Fruit fly (Drosophila melanogaster) whole organism, embryonic: ENCODE results near the gene CG10431.

Experiments
- Aef1 ChIP-seq: fragments of 200-800 bp; sonication (Bioruptor generic); IDR thresholded peaks from 3 replicates; pipeline ENCODE4 v1.3.6; 2022; ENCODE audit warnings: missing biosample characterization, missing genetic modification characterization
- Asciz ChIP-seq: fragments of 200-800 bp; sonication (Bioruptor generic); optimal IDR thresholded peaks from 2 replicates; lab custom pipeline; 2017; ENCODE audit warnings: missing biosample characterization, mild to moderate bottlenecking, missing genetic modification characterization, missing genetic modification reagents
- Atf3 ChIP-seq: fragments of 200-800 bp; sonication (Bioruptor generic); optimal IDR thresholded peaks from 3 replicates; lab custom pipeline; 2016; ENCODE audit warnings: missing biosample characterization, missing genetic modification characterization
- Bdp1 ChIP-seq: fragments of 200-800 bp; sonication (Bioruptor generic); optimal IDR thresholded peaks from 3 replicates; lab custom pipeline; 2016; ENCODE audit warnings: missing biosample characterization, missing genetic modification characterization
- Bgb ChIP-seq: fragments of 200-800 bp; sonication (Bioruptor generic); IDR thresholded peaks from 2 replicates; pipeline ENCODE4 v1.3.6; 2022; ENCODE audit warnings: missing biosample characterization, missing genetic modification characterization; ENCODE audit not compliant: partially characterized antibody
- CG11695 ChIP-seq: fragments of 200-800 bp; sonication (Bioruptor generic); IDR thresholded peaks from 3 replicates; pipeline ENCODE4 v1.3.6; 2022; ENCODE audit warnings: missing biosample characterization, missing genetic modification characterization
- CG12769 ChIP-seq: fragments of 200-800 bp; sonication (Bioruptor generic); optimal IDR thresholded peaks from 2 replicates; lab custom pipeline; 2019; ENCODE audit warnings: missing biosample characterization, mild to moderate bottlenecking, missing genetic modification characterization, moderate library complexity
- CG12942 ChIP-seq: fragments of 200-800 bp; sonication (Bioruptor generic); optimal IDR thresholded peaks from 3 replicates; lab custom pipeline; 2016; ENCODE audit warnings: missing biosample characterization, missing genetic modification characterization
- CG13775 ChIP-seq: fragments of 200-800 bp; sonication (Bioruptor generic); optimal IDR thresholded peaks from 3 replicates; lab custom pipeline; 2017; ENCODE audit warnings: missing biosample characterization, mild to moderate bottlenecking, missing genetic modification characterization
- CG1602 ChIP-seq: fragments of 200-800 bp; sonication (Bioruptor generic); optimal IDR thresholded peaks from 3 replicates; lab custom pipeline; 2016; ENCODE audit warnings: missing biosample characterization, missing genetic modification characterization
- CG1603 ChIP-seq: fragments of 200-800 bp; sonication (Bioruptor generic); optimal IDR thresholded peaks from 2 replicates; lab custom pipeline; 2019; ENCODE audit warnings: missing biosample characterization, mild to moderate bottlenecking, missing genetic modification characterization, moderate library complexity
- CG16813 ChIP-seq: fragments of 200-800 bp; sonication (Bioruptor generic); IDR thresholded peaks from 3 replicates; pipeline ENCODE4 v1.3.6; 2022; ENCODE audit warnings: missing biosample characterization, missing genetic modification characterization; ENCODE audit not compliant: partially characterized antibody
- CG17186 ChIP-seq: fragments of 200-800 bp; sonication (Bioruptor generic); optimal IDR thresholded peaks from 3 replicates; lab custom pipeline; 2017; ENCODE audit warnings: missing biosample characterization, missing genetic modification reagents, missing genetic modification characterization
- CG18476 ChIP-seq: fragments of 200-800 bp; sonication (Bioruptor generic); optimal IDR thresholded peaks from 2 replicates; lab custom pipeline; 2016; ENCODE audit warnings: missing biosample characterization, mild to moderate bottlenecking, missing genetic modification characterization
- CG2129 ChIP-seq: fragments of 200-800 bp; sonication (Bioruptor generic); IDR thresholded peaks from 2 replicates; pipeline ENCODE4 v1.3.6; 2022; ENCODE audit warnings: missing biosample characterization, missing genetic modification characterization; ENCODE audit not compliant: partially characterized antibody
- CG3163 ChIP-seq: fragments of 200-800 bp; sonication (Bioruptor generic); optimal IDR thresholded peaks from 3 replicates; lab custom pipeline; 2016; ENCODE audit warnings: missing biosample characterization, missing genetic modification characterization
- CG32767 ChIP-seq: fragments of 200-800 bp; sonication (Bioruptor generic); IDR thresholded peaks from 2 replicates; pipeline ENCODE4 v1.3.6; 2022; ENCODE audit warnings: missing biosample characterization, missing genetic modification characterization
- CG4707 ChIP-seq: fragments of 200-800 bp; sonication (Bioruptor generic); optimal IDR thresholded peaks from 2 replicates; lab custom pipeline; 2018; ENCODE audit warnings: missing biosample characterization, mild to moderate bottlenecking, missing genetic modification characterization, moderate library complexity
- CG5245 ChIP-seq: fragments of 200-800 bp; sonication (Bioruptor generic); optimal IDR thresholded peaks from 3 replicates; lab custom pipeline; 2016; ENCODE audit warnings: missing biosample characterization, missing genetic modification characterization
- CG6813 ChIP-seq: fragments of 200-800 bp; sonication (Bioruptor generic); optimal IDR thresholded peaks from 2 replicates; lab custom pipeline; 2017; ENCODE audit warnings: missing biosample characterization, missing genetic modification characterization, mild to moderate bottlenecking, moderate library complexity, missing genetic modification reagents
- CG9817 ChIP-seq: fragments of 200-800 bp; sonication (Bioruptor generic); optimal IDR thresholded peaks from 2 replicates; lab custom pipeline; 2018; ENCODE audit warnings: missing biosample characterization, mild to moderate bottlenecking, missing genetic modification characterization, moderate library complexity
- CG9876 ChIP-seq: fragments of 200-800 bp; sonication (Bioruptor generic); optimal IDR thresholded peaks from 2 replicates; lab custom pipeline; 2016; ENCODE audit warnings: missing biosample characterization, missing genetic modification characterization
- CTCF ChIP-seq: fragments of 200-800 bp; sonication (Bioruptor generic); optimal IDR thresholded peaks from 2 replicates; lab custom pipeline; 2017; ENCODE audit warnings: missing biosample characterization, mild to moderate bottlenecking, missing genetic modification characterization, moderate library complexity
- Doc2 ChIP-seq: fragments of 200-800 bp; sonication (Bioruptor generic); IDR thresholded peaks from 2 replicates; pipeline ENCODE4 v1.3.6; 2022; ENCODE audit warnings: missing biosample characterization, missing genetic modification characterization
- Hr51 ChIP-seq, 2 experiments: fragments of 200-800 bp; sonication (Bioruptor generic); optimal IDR thresholded peaks; 2 replicates in 1 of 2; 3 replicates in 1 of 2; lab custom pipeline; 2016 to 2018; ENCODE audit warnings: missing biosample characterization in 2 of 2, missing genetic modification characterization in 2 of 2, mild to moderate bottlenecking in 1 of 2, moderate library complexity in 1 of 2
- Jarid2 ChIP-seq: fragments of 200-800 bp; sonication (Bioruptor generic); optimal IDR thresholded peaks from 3 replicates; lab custom pipeline; 2017; ENCODE audit warnings: mild to moderate bottlenecking, missing biosample characterization, missing genetic modification reagents, missing genetic modification characterization
- Lpt ChIP-seq: fragments of >200 bp; optimal IDR thresholded peaks from 2 replicates; lab custom pipeline; 2018; ENCODE audit warnings: missing biosample characterization, missing genetic modification characterization
- Meics ChIP-seq: fragments of 200-800 bp; sonication (Bioruptor generic); optimal IDR thresholded peaks from 2 replicates; lab custom pipeline; 2017; ENCODE audit warnings: missing biosample characterization, mild to moderate bottlenecking, missing genetic modification characterization
- NK7.1 ChIP-seq: fragments of 200-800 bp; sonication (Bioruptor generic); optimal IDR thresholded peaks from 3 replicates; lab custom pipeline; 2016; ENCODE audit warnings: missing biosample characterization, missing genetic modification characterization
- Pdp1 ChIP-seq, 2 experiments: fragments of 200-800 bp; sonication (Bioruptor generic); optimal IDR thresholded peaks; 3 replicates each; lab custom pipeline; 2016; ENCODE audit warnings: missing biosample characterization in 2 of 2, missing genetic modification characterization in 2 of 2, mild to moderate bottlenecking in 1 of 2, moderate library complexity in 1 of 2
- Ptx1 ChIP-seq: fragments of 200-800 bp; sonication (Bioruptor generic); IDR thresholded peaks from 2 replicates; pipeline ENCODE4 v1.3.6; 2022; ENCODE audit warnings: missing biosample characterization, missing genetic modification characterization
- al ChIP-seq: fragments of 200-800 bp; sonication (Bioruptor generic); IDR thresholded peaks from 2 replicates; pipeline ENCODE4 v1.3.6; 2022; ENCODE audit warnings: missing biosample characterization, missing genetic modification characterization
- btn ChIP-seq: fragments of 200-800 bp; sonication (Bioruptor generic); optimal IDR thresholded peaks from 2 replicates; lab custom pipeline; 2016; ENCODE audit warnings: missing biosample characterization, missing genetic modification characterization
- chm ChIP-seq: fragments of 200-800 bp; sonication (Bioruptor generic); IDR thresholded peaks from 2 replicates; pipeline ENCODE4 v1.3.6; 2022; ENCODE audit warnings: missing biosample characterization, missing genetic modification characterization
- corto ChIP-seq: fragments of 200-800 bp; sonication (Bioruptor generic); optimal IDR thresholded peaks from 2 replicates; lab custom pipeline; 2016; ENCODE audit warnings: missing biosample characterization, mild to moderate bottlenecking, missing genetic modification characterization, moderate library complexity
- crol ChIP-seq: fragments of 200-800 bp; sonication (Bioruptor generic); IDR thresholded peaks from 2 replicates; pipeline ENCODE4 v1.3.6; 2022; ENCODE audit warnings: missing biosample characterization, missing genetic modification characterization
- cwo ChIP-seq: fragments of 200-800 bp; sonication (Bioruptor generic); optimal IDR thresholded peaks from 3 replicates; lab custom pipeline; 2017; ENCODE audit warnings: missing biosample characterization, missing genetic modification characterization, mild to moderate bottlenecking, moderate library complexity, missing genetic modification reagents
- dmrt99B ChIP-seq: fragments of 200-800 bp; sonication (Bioruptor generic); optimal IDR thresholded peaks from 2 replicates; lab custom pipeline; 2018; ENCODE audit warnings: missing biosample characterization, mild to moderate bottlenecking, missing genetic modification characterization, moderate library complexity
- esg ChIP-seq: fragments of 200-800 bp; sonication (Bioruptor generic); conservative IDR thresholded peaks from 2 replicates; pipeline ENCODE4 v1.3.6; 2022; ENCODE audit warnings: missing biosample characterization, missing genetic modification characterization
- fd96Cb ChIP-seq: fragments of 200-800 bp; sonication (Bioruptor generic); optimal IDR thresholded peaks from 2 replicates; lab custom pipeline; 2018; ENCODE audit warnings: missing biosample characterization, mild to moderate bottlenecking, missing genetic modification characterization, moderate library complexity
- inv ChIP-seq: fragments of 200-800 bp; sonication (Bioruptor generic); IDR thresholded peaks from 2 replicates; pipeline ENCODE4 v1.3.6; 2022; ENCODE audit warnings: missing biosample characterization, missing genetic modification characterization; ENCODE audit not compliant: partially characterized antibody
- pb ChIP-seq: fragments of 200-800 bp; sonication (Bioruptor generic); optimal IDR thresholded peaks from 3 replicates; lab custom pipeline; 2016; ENCODE audit warnings: missing biosample characterization, missing genetic modification characterization
- pfk ChIP-seq: fragments of 200-800 bp; sonication (Bioruptor generic); optimal IDR thresholded peaks from 2 replicates; lab custom pipeline; 2018; ENCODE audit warnings: missing biosample characterization, mild to moderate bottlenecking, missing genetic modification characterization, moderate library complexity
- pnt ChIP-seq: fragments of 200-800 bp; sonication (Bioruptor generic); optimal IDR thresholded peaks from 3 replicates; lab custom pipeline; 2016; ENCODE audit warnings: missing biosample characterization, missing genetic modification characterization
- repo ChIP-seq: fragments of 200-800 bp; sonication (Bioruptor generic); optimal IDR thresholded peaks from 2 replicates; lab custom pipeline; 2016; ENCODE audit warnings: missing biosample characterization, missing genetic modification characterization
- tll ChIP-seq, 2 experiments: fragments of 200-800 bp in 1 of 2; fragments of >200 bp in 1 of 2; sonication (Bioruptor generic) in 1 of 2; optimal IDR thresholded peaks; 2 replicates each; lab custom pipeline; 2017 to 2019; ENCODE audit warnings: missing biosample characterization in 2 of 2, missing genetic modification characterization in 2 of 2, mild to moderate bottlenecking in 1 of 2, moderate library complexity in 1 of 2
- vvl ChIP-seq: fragments of 200-800 bp; sonication (Bioruptor generic); IDR thresholded peaks from 2 replicates; pipeline ENCODE4 v1.3.6; 2022; ENCODE audit warnings: missing biosample characterization, missing genetic modification characterization
- wor ChIP-seq: fragments of 200-800 bp; sonication (Bioruptor generic); IDR thresholded peaks from 2 replicates; pipeline ENCODE4 v1.3.6; 2022; ENCODE audit warnings: missing biosample characterization, missing genetic modification characterization

Gene CG10431

DNA sequence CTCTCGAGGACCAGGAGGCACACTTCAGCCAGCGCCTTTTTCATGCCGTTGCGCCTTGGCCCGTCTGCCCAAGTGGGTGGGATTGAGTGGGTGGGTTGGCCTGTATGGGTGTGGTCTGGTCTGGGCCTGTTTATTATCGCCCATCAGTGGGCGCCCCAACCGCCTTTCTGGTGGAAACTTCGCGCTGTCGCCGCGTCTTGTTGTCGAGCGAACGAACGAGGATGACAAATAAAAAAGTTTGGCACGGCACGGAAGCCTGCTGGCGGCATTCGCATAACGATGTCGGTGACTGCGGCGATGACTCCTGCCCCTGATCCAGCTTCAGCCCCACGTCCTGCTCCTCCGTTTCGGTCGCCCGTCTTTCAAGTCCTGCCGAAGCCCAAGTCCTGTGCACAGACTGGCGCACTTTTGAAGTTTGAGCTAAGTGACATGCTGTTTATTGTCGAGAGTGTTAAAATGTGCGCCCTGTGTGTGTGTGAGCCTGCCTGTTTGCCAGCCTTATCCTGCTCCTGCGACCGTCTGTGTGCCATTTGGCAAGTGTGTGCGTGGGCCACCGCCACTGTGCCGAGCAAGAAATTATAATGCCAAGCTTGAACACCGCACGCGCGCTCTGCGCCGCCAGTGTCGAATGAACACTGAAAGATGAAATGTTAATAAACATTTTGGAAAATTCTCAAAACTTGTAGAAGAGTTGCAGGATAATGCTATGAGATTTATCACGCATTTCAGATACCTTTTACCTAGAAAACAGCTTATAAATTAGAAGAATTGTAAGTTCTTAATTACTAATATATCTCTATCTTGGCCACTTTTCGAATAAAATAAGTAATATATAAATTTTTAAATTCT lies 39.7 kb downstream of the CG10431 start (continued):
- TF ChIP-seq Jarid2 (GFP tag; lab: Kevin White, UChicago) (peak; percentile 38), CG32767 (GFP tag; lab: Robert Waterston, UW) (peak; percentile 61; the same call in 1 of the 2 replicates), crol (GFP tag; lab: Robert Waterston, UW) (no peak), inv (GFP tag; lab: Robert Waterston, UW) (no peak), Pdp1 (GFP tag; optimal IDR thresholded peaks at IDR 0.05; lab: Kevin White, UChicago) (peak; percentile 17 to 22), tll (GFP tag; optimal IDR thresholded peaks at IDR 0.05; lab: Kevin White, UChicago) (no peak), Meics (GFP tag; lab: Kevin White, UChicago) (peak; percentile 88), cwo (GFP tag; lab: Kevin White, UChicago) (peak; percentile 69), NK7.1 (GFP tag; lab: Kevin White, UChicago) (no peak), CG4707 (no peak), CTCF (no peak), CG5245 (peak; percentile 39), Ptx1 (GFP tag; lab: Robert Waterston, UW) (peak; percentile 73), CG17186 (GFP tag; lab: Kevin White, UChicago) (no peak), CG3163 (no peak), pnt (no peak), CG9817 (tag; lab: Kevin White, UChicago) (peak; percentile 66), Bdp1 (GFP tag; lab: Kevin White, UChicago) (no peak), Lpt (GFP tag; lab: Kevin White, UChicago) (no peak), fd96Cb (tag; lab: Kevin White, UChicago) (peak; percentile 67), btn (no peak), esg (peak; percentile 41; the same call in 1 of the 2 replicates), vvl (peak; percentile 76), Aef1 (GFP tag; lab: Robert Waterston, UW) (peak; percentile 58; the same call in 2 of the 3 replicates), CG12942 (peak; percentile 15), CG2129 (GFP tag; lab: Robert Waterston, UW) (no peak), wor (peak; percentile 46; the same call in 1 of the 2 replicates), Asciz (GFP tag; lab: Kevin White, UChicago) (peak; percentile 70), CG1603 (tag; lab: Kevin White, UChicago) (peak; percentile 9), CG1602 (peak; percentile 36), Atf3 (GFP tag; lab: Kevin White, UChicago) (no peak), pfk (GFP tag; lab: Kevin White, UChicago) (no peak), repo (GFP tag; lab: Kevin White, UChicago) (no peak), CG18476 (GFP tag; lab: Kevin White, UChicago) (peak; percentile 61), chm (GFP tag; lab: Robert Waterston, UW) (no peak), Hr51 (GFP tag; optimal IDR thresholded peaks at IDR 0.05; lab: Kevin White, UChicago) (peak in 1 of 2 experiments; percentile 79), corto (GFP tag; lab: Kevin White, UChicago) (no peak), CG11695 (GFP tag; lab: Robert Waterston, UW) (peak; percentile 68; the same call in 1 of the 3 replicates), CG13775 (GFP tag; lab: Kevin White, UChicago) (peak; percentile 68), dmrt99B (peak; percentile 88), al (GFP tag; lab: Robert Waterston, UW) (0 out of 2 replicates have a peak, but pooled peaks have one; percentile 18), CG12769 (tag; lab: Kevin White, UChicago) (no peak), CG9876 (GFP tag; lab: Kevin White, UChicago) (no peak), CG16813 (GFP tag; lab: Robert Waterston, UW) (no peak), pb (GFP tag; lab: Kevin White, UChicago) (no peak), Bgb (GFP tag; lab: Robert Waterston, UW) (no peak; the same call in 1 of the 2 replicates), CG6813 (peak; percentile 70), Doc2 (GFP tag; lab: Robert Waterston, UW) (no peak)
